Fruit fly (Drosophila melanogaster) whole organism: ENCODE results near the gene CG46458.

Experiments used
- CG8478 ChIP-seq: fragments of >200 bp; optimal IDR thresholded peaks from 2 replicates; lab custom pipeline; 2018; ENCODE audit warnings: inconsistent platforms
- Dll ChIP-seq: fragments of >200 bp; optimal IDR thresholded peaks from 2 replicates; lab custom pipeline; 2017
- pan ChIP-seq: fragments of >200 bp; optimal IDR thresholded peaks from 2 replicates; lab custom pipeline; 2017
- psq ChIP-seq: fragments of >200 bp; optimal IDR thresholded peaks from 2 replicates; lab custom pipeline; 2017
- usp ChIP-seq: fragments of >200 bp; optimal IDR thresholded peaks from 2 replicates; lab custom pipeline; 2017; ENCODE audit warnings: missing biosample characterization, missing genetic modification characterization, mixed read lengths

DNA sequence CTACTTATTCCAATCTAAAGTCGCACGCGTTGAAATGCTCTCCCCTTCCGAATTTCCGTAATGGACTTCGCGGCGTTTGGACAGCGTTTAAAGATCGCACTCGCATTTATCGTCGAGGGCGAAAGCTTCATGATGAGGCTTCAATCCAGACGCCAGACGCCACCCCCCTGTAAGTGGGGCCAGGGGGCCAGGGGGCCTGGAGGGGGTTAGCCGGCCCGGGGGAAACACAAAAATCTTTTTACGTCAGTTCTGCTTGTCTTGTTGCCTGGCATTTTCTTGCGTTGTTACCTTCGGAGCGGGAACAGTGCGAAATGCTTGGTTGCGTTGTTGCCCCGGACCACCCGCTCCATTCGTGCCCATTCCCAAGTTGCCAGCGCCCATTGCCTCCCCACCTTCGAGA, 2.6 kb upstream of the CG46458 start:
- no peak for TF ChIP-seq psq (lab: Kevin White, UChicago)
- no peak for TF ChIP-seq Dll
- TF ChIP-seq usp (GFP tag; lab: Kevin White, UChicago), result no peak
- TF ChIP-seq CG8478, result no peak
- no peak for TF ChIP-seq pan (lab: Kevin White, UChicago)
